Worm (Caenorhabditis elegans) whole organism, late embryonic: ENCODE results near the gene H41C03.2.
A peak's percentile ranks its signal among the peaks of the same experiment; 100 is the strongest.

ENCODE experiments used
- C08G9.2 ChIP-seq: sonication (generic microtip); optimal IDR thresholded peaks from 2 replicates; lab custom pipeline; 2016; ENCODE audit warnings: mild to moderate bottlenecking, missing genetic modification characterization, moderate library complexity, missing compliant biosample characterization
- C38D4.7 ChIP-seq: fragments of 200-800 bp; sonication (Bioruptor generic); optimal IDR thresholded peaks from 2 replicates; lab custom pipeline; 2018; ENCODE audit warnings: mild to moderate bottlenecking, missing genetic modification characterization, moderate library complexity, missing compliant biosample characterization
- ahr-1 ChIP-seq: sonication (generic microtip); optimal IDR thresholded peaks from 2 replicates; lab custom pipeline; 2016; ENCODE audit warnings: missing genetic modification characterization, missing compliant biosample characterization
- ama-1 ChIP-seq: fragments of 150-350 bp; optimal IDR thresholded peaks from 2 replicates; lab custom pipeline; 2014
- ceh-14 ChIP-seq: sonication (generic microtip); optimal IDR thresholded peaks from 2 replicates; lab custom pipeline; 2016; ENCODE audit warnings: missing genotype, missing genetic modification characterization, missing compliant biosample characterization
- ceh-24 ChIP-seq: sonication (generic microtip); optimal IDR thresholded peaks from 2 replicates; lab custom pipeline; 2016; ENCODE audit warnings: mild to moderate bottlenecking, missing genetic modification characterization, missing compliant biosample characterization
- ceh-30 ChIP-seq: fragments of 150-350 bp; optimal IDR thresholded peaks from 2 replicates; lab custom pipeline; 2014; ENCODE audit warnings: missing biosample characterization, missing genetic modification characterization
- ceh-45 ChIP-seq: fragments of 200-800 bp; sonication (Bioruptor generic); IDR thresholded peaks from 2 replicates; pipeline ENCODE4 v1.3.6; 2022; ENCODE audit warnings: missing genetic modification reagents, missing genetic modification characterization, missing compliant biosample characterization
- ceh-48 ChIP-seq: sonication (generic microtip); optimal IDR thresholded peaks from 2 replicates; lab custom pipeline; 2016; ENCODE audit warnings: missing genetic modification characterization, inconsistent platforms, missing compliant biosample characterization
- ceh-6 ChIP-seq: fragments of 200-800 bp; sonication (Bioruptor generic); optimal IDR thresholded peaks from 2 replicates; lab custom pipeline; 2018; ENCODE audit warnings: mild to moderate bottlenecking, missing genetic modification characterization, missing compliant biosample characterization
- ceh-9 ChIP-seq: sonication (generic microtip); optimal IDR thresholded peaks from 2 replicates; lab custom pipeline; 2016; ENCODE audit warnings: mild to moderate bottlenecking, missing genetic modification characterization, inconsistent platforms, missing compliant biosample characterization
- che-1 ChIP-seq: sonication (generic microtip); optimal IDR thresholded peaks from 2 replicates; lab custom pipeline; 2016; ENCODE audit warnings: mild to moderate bottlenecking, missing genetic modification characterization, missing compliant biosample characterization
- dmd-4 ChIP-seq: sonication (generic microtip); optimal IDR thresholded peaks from 2 replicates; lab custom pipeline; 2016; ENCODE audit warnings: borderline replicate concordance, missing genetic modification characterization, missing compliant biosample characterization
- dve-1 ChIP-seq: sonication (generic microtip); optimal IDR thresholded peaks from 2 replicates; lab custom pipeline; 2017; ENCODE audit warnings: antibody characterized with exemption, mild to moderate bottlenecking, missing genetic modification characterization, missing compliant biosample characterization
- eyg-1 ChIP-seq: sonication (generic microtip); optimal IDR thresholded peaks from 2 replicates; lab custom pipeline; 2016; ENCODE audit warnings: missing genotype, missing genetic modification characterization, missing compliant biosample characterization
- fkh-6 ChIP-seq: sonication (generic microtip); optimal IDR thresholded peaks from 2 replicates; lab custom pipeline; 2016; ENCODE audit warnings: missing genetic modification characterization, missing compliant biosample characterization
- gmeb-2 ChIP-seq: sonication (generic microtip); optimal IDR thresholded peaks from 2 replicates; lab custom pipeline; 2016; ENCODE audit warnings: missing genetic modification characterization, inconsistent platforms, missing compliant biosample characterization
- hlh-13 ChIP-seq: fragments of 200-800 bp; sonication (Bioruptor generic); optimal IDR thresholded peaks from 2 replicates; lab custom pipeline; 2018; ENCODE audit warnings: mild to moderate bottlenecking, missing genetic modification characterization, missing compliant biosample characterization
- hlh-6 ChIP-seq: sonication (generic microtip); optimal IDR thresholded peaks from 2 replicates; lab custom pipeline; 2016; ENCODE audit warnings: missing genotype, missing genetic modification characterization, missing compliant biosample characterization
- hlh-8 ChIP-seq: sonication (generic microtip); optimal IDR thresholded peaks from 2 replicates; lab custom pipeline; 2016; ENCODE audit warnings: missing genotype, missing genetic modification characterization, missing compliant biosample characterization
- lim-6 ChIP-seq: sonication (generic microtip); optimal IDR thresholded peaks from 2 replicates; lab custom pipeline; 2016; ENCODE audit warnings: missing genetic modification characterization, missing compliant biosample characterization
- lin-11 ChIP-seq: fragments of 200-800 bp; sonication (Bioruptor generic); optimal IDR thresholded peaks from 2 replicates; lab custom pipeline; 2018; ENCODE audit warnings: mild to moderate bottlenecking, missing genetic modification characterization, missing compliant biosample characterization
- mec-3 ChIP-seq: sonication (generic microtip); optimal IDR thresholded peaks from 2 replicates; lab custom pipeline; 2016; ENCODE audit warnings: borderline replicate concordance, missing genetic modification characterization, missing compliant biosample characterization
- nfya-1 ChIP-seq: sonication (generic microtip); optimal IDR thresholded peaks from 2 replicates; lab custom pipeline; 2017; ENCODE audit warnings: missing genetic modification characterization, mild to moderate bottlenecking, missing compliant biosample characterization, antibody characterized with exemption, moderate library complexity
- pat-9 ChIP-seq: fragments of 200-800 bp; sonication (Bioruptor generic); optimal IDR thresholded peaks from 2 replicates; lab custom pipeline; 2018; ENCODE audit warnings: mild to moderate bottlenecking, missing genetic modification characterization, moderate library complexity, missing compliant biosample characterization
- pha-4 ChIP-seq: fragments of 150-350 bp; optimal IDR thresholded peaks from 2 replicates; lab custom pipeline; 2018; ENCODE audit warnings: missing biosample characterization, missing genetic modification reagents, missing genetic modification characterization
- ref-2 ChIP-seq: sonication (generic microtip); optimal IDR thresholded peaks from 2 replicates; lab custom pipeline; 2016; ENCODE audit warnings: missing genetic modification characterization, missing compliant biosample characterization
- sdc-2 ChIP-seq: sonication (generic microtip); optimal IDR thresholded peaks from 2 replicates; lab custom pipeline; 2016; ENCODE audit warnings: missing genotype, missing genetic modification characterization, missing compliant biosample characterization
- sox-4 ChIP-seq: sonication (generic microtip); optimal IDR thresholded peaks from 2 replicates; lab custom pipeline; 2017; ENCODE audit warnings: mild to moderate bottlenecking, missing genetic modification characterization, inconsistent platforms, missing compliant biosample characterization
- syd-9 ChIP-seq: sonication (generic microtip); optimal IDR thresholded peaks from 2 replicates; lab custom pipeline; 2016; ENCODE audit warnings: mild to moderate bottlenecking, missing genetic modification characterization, moderate library complexity, missing compliant biosample characterization
- tbx-2 ChIP-seq: sonication (generic microtip); optimal IDR thresholded peaks from 2 replicates; lab custom pipeline; 2016; ENCODE audit warnings: missing genetic modification characterization, missing compliant biosample characterization
- ttx-3 ChIP-seq: sonication (generic microtip); optimal IDR thresholded peaks from 2 replicates; lab custom pipeline; 2016; ENCODE audit warnings: missing genetic modification reagents, missing genetic modification characterization, missing compliant biosample characterization
- unc-3 ChIP-seq, 2 experiments: fragments of 200-800 bp in 1 of 2; sonication (Bioruptor generic) in 1 of 2; sonication (generic microtip) in 1 of 2; conservative IDR thresholded peaks in 1 of 2; optimal IDR thresholded peaks in 1 of 2; 2 replicates each; pipeline versions ENCODE4 v1.3.6 to Lab custom; 2016 to 2022; ENCODE audit warnings: missing compliant biosample characterization in 2 of 2, missing genetic modification characterization in 2 of 2, missing genetic modification reagents in 1 of 2
- unc-42 ChIP-seq: sonication (generic microtip); optimal IDR thresholded peaks from 2 replicates; lab custom pipeline; 2016; ENCODE audit warnings: missing genotype, missing genetic modification characterization, missing compliant biosample characterization
- zip-5 ChIP-seq: sonication (generic microtip); optimal IDR thresholded peaks from 2 replicates; lab custom pipeline; 2016; ENCODE audit warnings: missing genetic modification characterization, missing compliant biosample characterization
- ztf-16 ChIP-seq: sonication (generic microtip); optimal IDR thresholded peaks from 2 replicates; lab custom pipeline; 2017; ENCODE audit warnings: missing genetic modification characterization, missing compliant biosample characterization

Gene H41C03.2

DNA sequence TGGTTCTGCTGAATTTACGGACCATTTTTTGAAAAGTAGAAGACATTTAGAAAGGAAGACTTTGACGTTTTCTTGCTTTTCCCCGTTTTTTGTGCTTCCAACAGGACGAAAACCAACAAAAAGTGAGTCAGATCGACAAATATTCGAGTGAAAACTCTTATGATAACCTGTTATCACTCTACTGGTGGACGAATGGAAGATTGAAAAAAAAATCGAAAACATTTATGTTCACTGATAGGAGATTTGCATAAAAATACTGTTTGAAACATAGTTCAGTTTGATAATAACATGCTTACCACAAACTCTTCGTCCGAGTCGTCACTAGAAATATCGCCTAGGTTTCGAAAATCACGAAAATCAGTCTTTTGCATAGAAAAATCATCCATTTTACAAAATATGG is 20.5 kb upstream of the H41C03.2 start:
- TF ChIP-seq ceh-30 (tag; lab: Kevin White, UChicago) = no peak
- no peak for TF ChIP-seq gmeb-2
- no peak for TF ChIP-seq che-1 (tag; lab: Kevin White, UChicago)
- TF ChIP-seq hlh-6 (tag; lab: Kevin White, UChicago) = no peak
- TF ChIP-seq nfya-1 (tag; lab: Kevin White, UChicago) = no peak
- no peak for TF ChIP-seq eyg-1 (tag; lab: Kevin White, UChicago)
- TF ChIP-seq C38D4.7 (GFP tag; lab: Kevin White, UChicago) = no peak
- TF ChIP-seq dmd-4 = no peak
- TF ChIP-seq hlh-8 (tag; lab: Kevin White, UChicago) = no peak
- TF ChIP-seq ceh-9 = no peak
- TF ChIP-seq pat-9 (tag; lab: Kevin White, UChicago) = no peak
- no peak for TF ChIP-seq C08G9.2 (tag; lab: Kevin White, UChicago)
- no peak for TF ChIP-seq mec-3 (tag; lab: Kevin White, UChicago)
- TF ChIP-seq zip-5 (tag; lab: Kevin White, UChicago) = no peak
- no peak for TF ChIP-seq ceh-45 (GFP tag; lab: Robert Waterston, UW)
- no peak for TF ChIP-seq sdc-2 (tag; lab: Kevin White, UChicago)

DNA sequence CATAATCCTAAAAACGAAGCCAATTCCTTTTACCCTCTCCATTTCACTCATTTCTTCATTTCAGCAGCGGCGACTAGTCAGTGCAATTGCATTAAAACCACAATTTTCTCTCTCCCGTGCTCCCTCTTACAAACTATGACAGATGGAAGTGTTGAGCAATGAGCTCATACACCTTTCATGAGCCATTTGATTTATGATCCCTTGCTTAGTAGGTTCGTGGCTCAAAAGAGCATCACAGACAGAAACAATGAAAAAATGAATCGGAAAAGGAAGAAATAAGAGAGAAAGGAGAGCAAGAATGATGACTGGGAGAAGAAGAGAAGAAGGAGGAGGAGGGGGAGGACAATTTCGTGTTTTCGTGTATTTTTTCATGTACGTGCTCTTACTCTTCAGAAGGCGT is 19.6 kb upstream of the H41C03.2 start:
- TF ChIP-seq dmd-4 (no peak), unc-42 (tag; lab: Kevin White, UChicago) (peak; percentile 21), sox-4 (tag; lab: Kevin White, UChicago) (peak; percentile 8), tbx-2 (tag; lab: Kevin White, UChicago) (peak; percentile 6)
- TF ChIP-seq, all 69 proteins: peak for 3

DNA sequence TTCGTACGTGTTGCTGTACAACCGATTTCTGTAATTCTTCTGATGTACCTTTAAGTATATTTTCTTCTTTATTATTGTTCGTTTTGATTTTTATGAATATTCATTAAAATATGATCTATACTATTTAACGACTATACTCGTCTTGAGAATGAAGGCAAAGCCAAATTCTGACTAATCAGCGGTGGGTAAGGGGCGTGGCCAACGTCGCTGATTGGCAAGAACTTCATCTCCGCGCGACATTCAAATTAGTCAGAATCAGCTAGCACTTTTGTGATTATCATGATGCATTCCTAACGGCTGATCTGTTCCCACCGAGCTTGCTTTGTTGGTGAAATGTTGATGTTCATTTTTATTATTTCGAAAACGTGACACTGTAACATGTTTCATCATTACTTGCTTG is 15.0 kb upstream of the H41C03.2 start:
- TF ChIP-seq dmd-4 (no peak), dve-1 (tag; lab: Kevin White, UChicago) (no peak), nfya-1 (tag; lab: Kevin White, UChicago) (peak; percentile 75)

DNA sequence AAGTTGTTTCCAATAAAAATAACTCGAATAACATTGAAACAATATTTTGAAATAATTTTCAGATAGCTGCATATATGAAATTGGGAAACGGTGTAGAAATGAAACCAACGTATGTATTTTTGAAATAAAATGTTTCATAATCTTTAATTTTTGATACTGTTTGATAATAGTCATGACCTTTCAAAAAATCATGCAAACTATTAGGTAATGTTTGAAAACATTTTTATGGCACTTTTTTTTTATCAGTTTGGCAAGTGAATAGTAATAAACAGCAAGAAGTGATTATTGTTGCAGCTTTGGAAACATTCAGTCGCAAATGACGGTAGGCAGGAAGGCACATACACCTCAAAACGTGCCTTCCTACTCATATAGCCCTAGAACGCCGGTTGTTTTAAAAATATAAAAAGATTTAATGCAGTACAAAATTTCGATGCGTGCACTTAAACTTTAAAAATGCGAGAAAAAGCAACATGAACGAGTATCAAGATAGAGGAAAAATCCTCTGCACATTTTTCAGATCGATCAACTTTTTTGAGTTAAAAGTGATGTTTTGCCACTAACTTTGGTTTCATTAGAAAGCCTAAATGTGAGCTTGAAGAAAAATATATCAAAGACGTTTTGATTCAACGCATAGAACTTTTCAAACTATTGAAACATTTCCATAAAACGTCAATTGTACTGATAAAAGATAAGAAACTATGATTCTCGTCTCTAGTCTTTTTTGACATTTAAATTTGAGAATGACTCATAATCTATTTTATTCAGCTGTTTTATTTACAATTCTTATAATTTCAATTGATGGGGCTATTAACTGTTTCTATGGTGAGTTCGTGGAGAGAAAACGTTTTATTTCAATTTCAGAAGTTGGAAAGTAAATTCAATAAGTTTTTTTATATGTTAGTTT is 13.8 kb upstream of the H41C03.2 start, which contains the start of gene F55C12.19:
TSS of gene F55C12.19 (plus strand) at position 735 of the 904 bp plus-strand sequence.
- no peak for TF ChIP-seq ceh-48 (tag; lab: Kevin White, UChicago)
- no peak for TF ChIP-seq ahr-1
- TF ChIP-seq pat-9 (tag; lab: Kevin White, UChicago) = no peak
- TF ChIP-seq ceh-14 = no peak
- TF ChIP-seq ama-1 = no peak
- TF ChIP-seq lin-11 (tag; lab: Kevin White, UChicago) = no peak
- no peak for TF ChIP-seq fkh-6
- no peak for TF ChIP-seq unc-3 (GFP tag; conservative IDR thresholded peaks at IDR 0.05; lab: Robert Waterston, UW)
- no peak for TF ChIP-seq unc-3 (tag; optimal IDR thresholded peaks at IDR 0.05; lab: Kevin White, UChicago)
- TF ChIP-seq ceh-45 (GFP tag; lab: Robert Waterston, UW) = no peak
- no peak for TF ChIP-seq ceh-24 (tag; lab: Kevin White, UChicago)

ce11 chrII:5863893-5864292 is 12.0 kb upstream of the H41C03.2 start, which contains the start of gene tag-234:
Gene tag-234, plus strand, starts transcription at chrII:5864193.
- TF ChIP-seq lim-6 (tag; lab: Kevin White, UChicago) (no peak), ceh-48 (tag; lab: Kevin White, UChicago) (no peak), che-1 (tag; lab: Kevin White, UChicago) (no peak), syd-9 (tag; lab: Kevin White, UChicago) (no peak), ceh-6 (GFP tag; lab: Kevin White, UChicago) (no peak), hlh-13 (no peak), ttx-3 (tag; lab: Kevin White, UChicago) (no peak), pat-9 (tag; lab: Kevin White, UChicago) (no peak), pha-4 (tag; lab: Kevin White, UChicago) (no peak), ztf-16 (no peak), sdc-2 (tag; lab: Kevin White, UChicago) (no peak), sox-4 (tag; lab: Kevin White, UChicago) (no peak), ref-2 (tag; lab: Kevin White, UChicago) (no peak), C38D4.7 (GFP tag; lab: Kevin White, UChicago) (no peak), ahr-1 (no peak)
